Worm (Caenorhabditis elegans) whole organism, L4 larva: ENCODE measurements around the gene elc-1.
A peak's percentile ranks its signal among the peaks of the same experiment; 100 is the strongest.

Experiments used
- F37D6.2 ChIP-seq: sonication (generic microtip); optimal IDR thresholded peaks from 2 replicates; lab custom pipeline; 2016; ENCODE audit warnings: mild to moderate bottlenecking, missing genetic modification characterization, missing compliant biosample characterization
- F44E2.7 ChIP-seq: fragments of 200-800 bp; sonication (Bioruptor generic); IDR thresholded peaks from 2 replicates; pipeline ENCODE4 v2.1.2; 2022; ENCODE audit warnings: missing genetic modification characterization, missing compliant biosample characterization
- T20F7.1 ChIP-seq: fragments of 200-800 bp; sonication (Bioruptor generic); optimal IDR thresholded peaks from 2 replicates; lab custom pipeline; 2018; ENCODE audit warnings: mild to moderate bottlenecking, missing genetic modification characterization, missing compliant biosample characterization
- T26A8.4 ChIP-seq: fragments of 200-800 bp; sonication (Bioruptor generic); IDR thresholded peaks from 2 replicates; pipeline ENCODE4 v1.3.6; 2022; ENCODE audit warnings: missing genetic modification characterization, missing compliant biosample characterization
- Y105C5A.15 ChIP-seq: fragments of 200-800 bp; sonication (Bioruptor generic); IDR thresholded peaks from 2 replicates; pipeline ENCODE4 v1.3.6; 2022; ENCODE audit warnings: missing genetic modification characterization, missing compliant biosample characterization
- Y75B8A.6 ChIP-seq: fragments of 200-800 bp; sonication (Bioruptor generic); IDR thresholded peaks from 2 replicates; pipeline ENCODE4 v1.3.6; 2022; ENCODE audit warnings: missing genetic modification reagents, missing genetic modification characterization, missing compliant biosample characterization
- ZK546.5 ChIP-seq, 2 experiments: sonication (generic microtip); optimal IDR thresholded peaks; 2 replicates each; lab custom pipeline; 2017; ENCODE audit warnings: missing biosample characterization in 2 of 2, missing genetic modification characterization in 2 of 2
- aha-1 ChIP-seq: fragments of 150-350 bp; peaks from one replicate; lab custom pipeline; 2014; ENCODE audit warnings: missing biosample characterization, missing genetic modification characterization
- attf-4 ChIP-seq: sonication (generic microtip); optimal IDR thresholded peaks from 3 replicates; lab custom pipeline; 2017; ENCODE audit warnings: missing biosample characterization, missing genetic modification characterization
- ceh-20 ChIP-seq: fragments of 200-800 bp; sonication (Bioruptor generic); IDR thresholded peaks from 2 replicates; pipeline ENCODE4 v1.3.6; 2022; ENCODE audit warnings: missing genetic modification reagents, missing genetic modification characterization, missing compliant biosample characterization
- ceh-28 ChIP-seq: fragments of 150-350 bp; optimal IDR thresholded peaks from 2 replicates; lab custom pipeline; 2014; ENCODE audit warnings: missing biosample characterization, missing genetic modification reagents, missing genetic modification characterization
- ceh-32 ChIP-seq: sonication (generic microtip); optimal IDR thresholded peaks from 2 replicates; lab custom pipeline; 2016; ENCODE audit warnings: mild to moderate bottlenecking, missing genetic modification characterization, missing compliant biosample characterization; ENCODE audit not compliant: poor library complexity
- ceh-44 ChIP-seq: fragments of 200-800 bp; sonication (Bioruptor generic); IDR thresholded peaks from 2 replicates; pipeline ENCODE4 v1.3.6; 2022; ENCODE audit warnings: missing genetic modification reagents, missing genetic modification characterization, missing compliant biosample characterization
- ceh-82 ChIP-seq: sonication (generic microtip); optimal IDR thresholded peaks from 2 replicates; lab custom pipeline; 2017; ENCODE audit warnings: missing biosample characterization, missing genetic modification characterization
- cey-2 ChIP-seq: sonication (generic microtip); optimal IDR thresholded peaks from 3 replicates; lab custom pipeline; 2017; ENCODE audit warnings: missing genetic modification characterization, mild to moderate bottlenecking, missing compliant biosample characterization, antibody characterized with exemption, borderline replicate concordance; ENCODE audit not compliant: insufficient read depth
- daf-8 ChIP-seq: fragments of 200-800 bp; sonication (Bioruptor generic); IDR thresholded peaks from 2 replicates; pipeline ENCODE4 v1.3.6; 2022; ENCODE audit warnings: missing genetic modification characterization, missing compliant biosample characterization
- dmd-6 ChIP-seq: fragments of 200-800 bp; sonication (Bioruptor generic); IDR thresholded peaks from 2 replicates; pipeline ENCODE4 v1.3.6; 2022; ENCODE audit warnings: missing genetic modification reagents, missing genetic modification characterization, missing compliant biosample characterization
- dmd-8 ChIP-seq: fragments of 200-800 bp; sonication (Bioruptor generic); IDR thresholded peaks from 2 replicates; pipeline ENCODE4 v1.3.6; 2022; ENCODE audit warnings: missing genetic modification characterization, missing compliant biosample characterization
- dmd-9 ChIP-seq: fragments of 200-800 bp; sonication (Bioruptor generic); IDR thresholded peaks from 2 replicates; pipeline ENCODE4 v1.3.6; 2022; ENCODE audit warnings: missing genetic modification reagents, missing genetic modification characterization, missing compliant biosample characterization
- egl-27 ChIP-seq: sonication (generic microtip); optimal IDR thresholded peaks from 3 replicates; lab custom pipeline; 2017; ENCODE audit warnings: missing biosample characterization, missing genetic modification reagents, missing genetic modification characterization
- egl-43 ChIP-seq: fragments of 200-800 bp; sonication (Bioruptor generic); IDR thresholded peaks from 2 replicates; pipeline ENCODE4 v1.3.6; 2022; ENCODE audit warnings: missing genetic modification reagents, missing genetic modification characterization, missing compliant biosample characterization
- hif-1 ChIP-seq, 2 experiments: sonication (generic microtip); optimal IDR thresholded peaks; 2 replicates each; lab custom pipeline; 2016 to 2017; ENCODE audit warnings: missing compliant biosample characterization in 2 of 2, missing genetic modification characterization in 2 of 2, missing genetic modification reagents in 2 of 2, missing genotype in 2 of 2, mild to moderate bottlenecking in 1 of 2
- hlh-11 ChIP-seq: fragments of 200-800 bp; sonication (Bioruptor generic); optimal IDR thresholded peaks from 2 replicates; lab custom pipeline; 2018; ENCODE audit warnings: mild to moderate bottlenecking, missing genetic modification characterization, missing compliant biosample characterization
- jun-1 ChIP-seq: fragments of 150-350 bp; optimal IDR thresholded peaks from 2 replicates; lab custom pipeline; 2014; ENCODE audit warnings: missing biosample characterization, missing genetic modification reagents, missing genetic modification characterization
- lin-39 ChIP-seq: fragments of 150-350 bp; optimal IDR thresholded peaks from 2 replicates; lab custom pipeline; 2014; ENCODE audit warnings: missing biosample characterization, missing genetic modification reagents, missing genetic modification characterization
- lsy-2 ChIP-seq, 2 experiments: fragments of 150-350 bp in 1 of 2; sonication (generic microtip) in 1 of 2; optimal IDR thresholded peaks; 2 replicates each; lab custom pipeline; 2014 to 2017; ENCODE audit warnings: missing biosample characterization in 2 of 2, missing genetic modification characterization in 2 of 2
- madf-9 ChIP-seq: fragments of 200-800 bp; sonication (Bioruptor generic); conservative IDR thresholded peaks from 2 replicates; pipeline ENCODE4 v1.3.6; 2022; ENCODE audit warnings: missing genetic modification reagents, missing genetic modification characterization, missing compliant biosample characterization
- mdl-1 ChIP-seq, 2 experiments: fragments of 150-350 bp in 1 of 2; sonication (generic microtip) in 1 of 2; optimal IDR thresholded peaks; 2 replicates each; lab custom pipeline; 2014 to 2017; ENCODE audit warnings: missing biosample characterization in 2 of 2, missing genetic modification characterization in 2 of 2
- mdt-29 ChIP-seq: fragments of 200-800 bp; sonication (Bioruptor generic); IDR thresholded peaks from 2 replicates; pipeline ENCODE4 v1.3.6; 2022; ENCODE audit warnings: missing genetic modification reagents, missing genetic modification characterization, missing compliant biosample characterization
- mes-2 ChIP-seq: sonication (generic microtip); optimal IDR thresholded peaks from 2 replicates; lab custom pipeline; 2016; ENCODE audit warnings: missing genotype, mild to moderate bottlenecking, missing genetic modification characterization, missing compliant biosample characterization; ENCODE audit not compliant: poor library complexity, severe bottlenecking
- mxl-2 ChIP-seq: fragments of 200-800 bp; sonication (Bioruptor generic); conservative IDR thresholded peaks from 2 replicates; pipeline ENCODE4 v1.3.6; 2022; ENCODE audit warnings: missing genetic modification reagents, missing genetic modification characterization, missing compliant biosample characterization
- mxl-3 ChIP-seq: fragments of 200-800 bp; sonication (Bioruptor generic); optimal IDR thresholded peaks from 2 replicates; lab custom pipeline; 2018; ENCODE audit warnings: mild to moderate bottlenecking, missing genetic modification characterization, missing compliant biosample characterization
- nhr-28 ChIP-seq: fragments of 150-350 bp; optimal IDR thresholded peaks from 2 replicates; lab custom pipeline; 2014; ENCODE audit warnings: missing biosample characterization, missing genetic modification characterization
- nhr-42 ChIP-seq: fragments of 200-800 bp; sonication (Bioruptor generic); IDR thresholded peaks from 2 replicates; pipeline ENCODE4 v1.3.6; 2022; ENCODE audit warnings: missing genetic modification characterization, missing compliant biosample characterization
- nhr-48 ChIP-seq: sonication (generic microtip); optimal IDR thresholded peaks from 2 replicates; lab custom pipeline; 2016; ENCODE audit warnings: mild to moderate bottlenecking, missing genetic modification characterization, missing compliant biosample characterization
- nhr-6 ChIP-seq: fragments of 150-350 bp; optimal IDR thresholded peaks from 2 replicates; lab custom pipeline; 2014; ENCODE audit warnings: missing biosample characterization, missing genetic modification characterization
- pha-4 ChIP-seq, 2 experiments: fragments of 150-350 bp in 1 of 2; fragments of 200-800 bp in 1 of 2; sonication (Bioruptor generic) in 1 of 2; IDR thresholded peaks in 1 of 2; optimal IDR thresholded peaks in 1 of 2; 2 replicates each; pipeline versions ENCODE4 v1.3.6 to Lab custom; 2014 to 2022; ENCODE audit warnings: missing genetic modification characterization in 2 of 2, missing genetic modification reagents in 2 of 2, missing biosample characterization in 1 of 2, missing compliant biosample characterization in 1 of 2
- php-3 ChIP-seq: fragments of 200-800 bp; sonication (Bioruptor generic); IDR thresholded peaks from 2 replicates; pipeline ENCODE4 v1.3.6; 2022; ENCODE audit warnings: missing genetic modification reagents, missing genetic modification characterization, missing compliant biosample characterization
- set-16 ChIP-seq: fragments of 200-800 bp; sonication (Bioruptor generic); IDR thresholded peaks from 2 replicates; pipeline ENCODE4 v1.3.6; 2022; ENCODE audit warnings: missing genetic modification reagents, missing genetic modification characterization, missing compliant biosample characterization
- snpc-1.2 ChIP-seq: fragments of 200-800 bp; sonication (Bioruptor generic); IDR thresholded peaks from 2 replicates; pipeline ENCODE4 v1.3.6; 2022; ENCODE audit warnings: missing genetic modification reagents, missing genetic modification characterization, missing compliant biosample characterization
- snpc-4 ChIP-seq: fragments of 150-350 bp; optimal IDR thresholded peaks from 2 replicates; lab custom pipeline; 2014; ENCODE audit warnings: missing biosample characterization, missing genetic modification characterization
- spr-1 ChIP-seq: sonication (generic microtip); optimal IDR thresholded peaks from 2 replicates; lab custom pipeline; 2016; ENCODE audit warnings: mild to moderate bottlenecking, missing genetic modification characterization, missing compliant biosample characterization
- tag-97 ChIP-seq: fragments of 200-800 bp; sonication (Bioruptor generic); IDR thresholded peaks from 2 replicates; pipeline ENCODE4 v1.3.6; 2022; ENCODE audit warnings: missing genetic modification characterization, missing compliant biosample characterization
- unc-130 ChIP-seq: sonication (generic microtip); optimal IDR thresholded peaks from 2 replicates; lab custom pipeline; 2016; ENCODE audit warnings: missing genetic modification reagents, missing genetic modification characterization, missing compliant biosample characterization
- vab-7 ChIP-seq: fragments of 200-800 bp; sonication (Bioruptor generic); IDR thresholded peaks from 2 replicates; pipeline ENCODE4 v1.3.6; 2022; ENCODE audit warnings: missing genetic modification reagents, missing genetic modification characterization, missing compliant biosample characterization
- zag-1 ChIP-seq: fragments of 150-350 bp; optimal IDR thresholded peaks from 2 replicates; lab custom pipeline; 2014; ENCODE audit warnings: missing biosample characterization, missing genetic modification characterization
- zfp-3 ChIP-seq: fragments of 200-800 bp; sonication (Bioruptor generic); conservative IDR thresholded peaks from 2 replicates; pipeline ENCODE4 v1.3.6; 2022; ENCODE audit warnings: missing genetic modification reagents, missing genetic modification characterization, missing compliant biosample characterization
- zip-11 ChIP-seq: fragments of 200-800 bp; sonication (Bioruptor generic); IDR thresholded peaks from 2 replicates; pipeline ENCODE4 v1.3.6; 2022; ENCODE audit warnings: missing genetic modification characterization, missing compliant biosample characterization
- zip-2 ChIP-seq: fragments of 150-350 bp; optimal IDR thresholded peaks from 2 replicates; lab custom pipeline; 2014; ENCODE audit warnings: missing biosample characterization, missing genetic modification characterization
- ztf-11 ChIP-seq: fragments of 150-350 bp; optimal IDR thresholded peaks from 2 replicates; lab custom pipeline; 2014; ENCODE audit warnings: missing biosample characterization, missing genetic modification characterization
- ztf-7 ChIP-seq: fragments of 150-350 bp; optimal IDR thresholded peaks from 2 replicates; lab custom pipeline; 2014; ENCODE audit warnings: missing biosample characterization, missing genetic modification characterization

The elc-1 gene

ce11 chrIII:1418709-1419108 is 1.7 kb upstream of the elc-1 start:
- TF ChIP-seq mxl-2 (GFP tag; lab: Robert Waterston, UW), result no peak
- peak; percentile 63 for TF ChIP-seq egl-43 (GFP tag; lab: Robert Waterston, UW)
- peak; percentile 61 for TF ChIP-seq mdt-29 (GFP tag; lab: Robert Waterston, UW)
- peak; percentile 82 for TF ChIP-seq T20F7.1 (GFP tag; lab: Kevin White, UChicago)
- peak; percentile 10 to 79 for TF ChIP-seq hif-1 (tag; optimal IDR thresholded peaks at IDR 0.05; lab: Kevin White, UChicago)
- TF ChIP-seq aha-1, result peak; percentile 93
- TF ChIP-seq T26A8.4 (GFP tag; lab: Robert Waterston, UW), result peak; percentile 84
- peak; percentile 82 for TF ChIP-seq dmd-6
- peak; percentile 96 to 99 for TF ChIP-seq lsy-2 (tag; optimal IDR thresholded peaks at IDR 0.05; lab: Kevin White, UChicago)
- TF ChIP-seq dmd-8, result no peak
- peak; percentile 24 for TF ChIP-seq ztf-7 (tag; lab: Kevin White, UChicago)
- TF ChIP-seq ceh-28 (tag; lab: Kevin White, UChicago), result peak; percentile 15
- TF ChIP-seq mdl-1 (tag; optimal IDR thresholded peaks at IDR 0.05; lab: Kevin White, UChicago), result peak; percentile 36 to 73
- no peak for TF ChIP-seq lin-39 (tag; lab: Kevin White, UChicago)
- peak; percentile 33; the same call in 1 of the 2 replicates for TF ChIP-seq snpc-1.2 (GFP tag; lab: Robert Waterston, UW)
- TF ChIP-seq dmd-9 (GFP tag; lab: Robert Waterston, UW), result 0 out of 2 replicates have a peak, but pooled peaks have one; percentile 64
- peak; percentile 16; the same call in 1 of the 2 replicates for TF ChIP-seq php-3 (GFP tag; lab: Robert Waterston, UW)
- TF ChIP-seq zag-1 (tag; lab: Kevin White, UChicago), result no peak
- TF ChIP-seq ZK546.5 (tag; optimal IDR thresholded peaks at IDR 0.05; lab: Kevin White, UChicago), result peak; percentile 51 to 94
- peak; percentile 84 for TF ChIP-seq nhr-6 (tag; lab: Kevin White, UChicago)
- peak; percentile 87 for TF ChIP-seq nhr-42 (GFP tag; lab: Robert Waterston, UW)
- TF ChIP-seq zfp-3 (GFP tag; lab: Robert Waterston, UW), result peak; percentile 84
- peak; percentile 64 for TF ChIP-seq nhr-28
- peak; percentile 58 for TF ChIP-seq unc-130 (GFP tag; lab: Kevin White, UChicago)
- TF ChIP-seq daf-8 (GFP tag; lab: Robert Waterston, UW), result no peak
- TF ChIP-seq ceh-20 (GFP tag; lab: Robert Waterston, UW), result peak; percentile 77
- no peak for TF ChIP-seq zip-2 (tag; lab: Kevin White, UChicago)
- no peak for TF ChIP-seq ceh-82 (tag; lab: Kevin White, UChicago)
- peak; percentile 45; the same call in 1 of the 2 replicates for TF ChIP-seq vab-7 (GFP tag; lab: Robert Waterston, UW)
- TF ChIP-seq F44E2.7 (GFP tag; lab: Robert Waterston, UW), result no peak
- peak; percentile 76 for TF ChIP-seq ceh-44 (GFP tag; lab: Robert Waterston, UW)
- TF ChIP-seq tag-97 (GFP tag; lab: Robert Waterston, UW), result no peak
- TF ChIP-seq Y105C5A.15 (GFP tag; lab: Robert Waterston, UW), result no peak
- no peak for TF ChIP-seq attf-4 (tag; lab: Kevin White, UChicago)
- TF ChIP-seq pha-4 (GFP tag; IDR thresholded peaks at IDR 0.05; lab: Robert Waterston, UW), result peak; percentile 82
- no peak for TF ChIP-seq pha-4 (tag; optimal IDR thresholded peaks at IDR 0.05; lab: Kevin White, UChicago)
- peak; percentile 91 for TF ChIP-seq mes-2 (tag; lab: Kevin White, UChicago)
- TF ChIP-seq ceh-32 (tag; lab: Kevin White, UChicago), result no peak
- no peak for TF ChIP-seq ztf-11 (tag; lab: Kevin White, UChicago)
- peak; percentile 54 for TF ChIP-seq jun-1
- TF ChIP-seq hlh-11 (tag; lab: Kevin White, UChicago), result peak; percentile 86
- TF ChIP-seq Y75B8A.6 (GFP tag; lab: Robert Waterston, UW), result no peak
- TF ChIP-seq nhr-48 (tag; lab: Kevin White, UChicago), result peak; percentile 44
- TF ChIP-seq madf-9 (GFP tag; lab: Robert Waterston, UW), result peak; percentile 74
- no peak for TF ChIP-seq zip-11 (GFP tag; lab: Robert Waterston, UW)
- peak; percentile 7 for TF ChIP-seq snpc-4 (tag; lab: Kevin White, UChicago)
- no peak for TF ChIP-seq cey-2
- TF ChIP-seq set-16 (GFP tag; lab: Robert Waterston, UW), result peak; percentile 96
- no peak for TF ChIP-seq egl-27 (tag; lab: Kevin White, UChicago)
- TF ChIP-seq F37D6.2 (tag; lab: Kevin White, UChicago), result peak; percentile 71
- peak; percentile 31 for TF ChIP-seq spr-1
- TF ChIP-seq mxl-3, result peak; percentile 82
